Fruit fly (Drosophila melanogaster) whole organism: ENCODE data around the gene Psn.

Source experiments
- CG8478 ChIP-seq: fragments of >200 bp; optimal IDR thresholded peaks from 2 replicates; lab custom pipeline; 2018; ENCODE audit warnings: inconsistent platforms
- psq ChIP-seq: fragments of >200 bp; optimal IDR thresholded peaks from 2 replicates; lab custom pipeline; 2017

- no peak for TF ChIP-seq CG8478 (lab: Kevin White, UChicago)
- TF ChIP-seq psq, result no peak
These were observed 15.1 kb downstream of the Psn start for dm6 chr3L:20447337-20447736.
